Worm (Caenorhabditis elegans) whole organism, L4 larva: Measurements from ENCODE around the gene sec-6.
"Not testable (repeated sequence)": the region's sequence is repeated elsewhere in the genome, so short reads cannot be mapped to it uniquely, and the experiment has no call there.

Source experiments
- D1046.2 ChIP-seq: fragments of 200-800 bp; sonication (Bioruptor generic); IDR thresholded peaks from 2 replicates; pipeline ENCODE4 v1.3.6; 2022; ENCODE audit warnings: missing genetic modification characterization, missing compliant biosample characterization
- T20F7.1 ChIP-seq: fragments of 200-800 bp; sonication (Bioruptor generic); optimal IDR thresholded peaks from 2 replicates; lab custom pipeline; 2018; ENCODE audit warnings: mild to moderate bottlenecking, missing genetic modification characterization, missing compliant biosample characterization
- T26A8.4 ChIP-seq: fragments of 200-800 bp; sonication (Bioruptor generic); IDR thresholded peaks from 2 replicates; pipeline ENCODE4 v1.3.6; 2022; ENCODE audit warnings: missing genetic modification characterization, missing compliant biosample characterization
- Y48G9A.11 ChIP-seq: fragments of 200-800 bp; sonication (Bioruptor generic); IDR thresholded peaks from 2 replicates; pipeline ENCODE4 v1.3.6; 2022; ENCODE audit warnings: missing genetic modification reagents, missing genetic modification characterization, missing compliant biosample characterization
- ZK337.2 ChIP-seq: fragments of 200-800 bp; sonication (Bioruptor generic); IDR thresholded peaks from 2 replicates; pipeline ENCODE4 v1.3.6; 2022; ENCODE audit warnings: missing genetic modification reagents, missing genetic modification characterization, missing compliant biosample characterization
- aha-1 ChIP-seq: fragments of 150-350 bp; peaks from one replicate; lab custom pipeline; 2014; ENCODE audit warnings: missing biosample characterization, missing genetic modification characterization
- arid-1 ChIP-seq: fragments of 200-800 bp; sonication (Bioruptor generic); conservative IDR thresholded peaks from 2 replicates; pipeline ENCODE4 v1.3.6; 2022; ENCODE audit warnings: missing genetic modification reagents, missing genetic modification characterization, missing compliant biosample characterization
- ceh-20 ChIP-seq: fragments of 200-800 bp; sonication (Bioruptor generic); IDR thresholded peaks from 2 replicates; pipeline ENCODE4 v1.3.6; 2022; ENCODE audit warnings: missing genetic modification reagents, missing genetic modification characterization, missing compliant biosample characterization
- ceh-44 ChIP-seq: fragments of 200-800 bp; sonication (Bioruptor generic); IDR thresholded peaks from 2 replicates; pipeline ENCODE4 v1.3.6; 2022; ENCODE audit warnings: missing genetic modification reagents, missing genetic modification characterization, missing compliant biosample characterization
- ctbp-1 ChIP-seq: fragments of 200-800 bp; sonication (Bioruptor generic); IDR thresholded peaks from 2 replicates; pipeline ENCODE4 v1.3.6; 2022; ENCODE audit warnings: missing genetic modification reagents, missing genetic modification characterization, missing compliant biosample characterization
- daf-16 ChIP-seq, 3 experiments: sonication (generic microtip); optimal IDR thresholded peaks; 2 replicates each; lab custom pipeline; 2016 to 2017; ENCODE audit warnings: missing genetic modification characterization in 3 of 3, missing genetic modification reagents in 3 of 3, mild to moderate bottlenecking in 2 of 3, missing compliant biosample characterization in 2 of 3, missing biosample characterization in 1 of 3, moderate library complexity in 1 of 3
- daf-19 ChIP-seq: fragments of 200-800 bp; sonication (Bioruptor generic); conservative IDR thresholded peaks from 2 replicates; pipeline ENCODE4 v1.3.6; 2022; ENCODE audit warnings: missing genetic modification characterization, missing compliant biosample characterization
- dmd-9 ChIP-seq: fragments of 200-800 bp; sonication (Bioruptor generic); IDR thresholded peaks from 2 replicates; pipeline ENCODE4 v1.3.6; 2022; ENCODE audit warnings: missing genetic modification reagents, missing genetic modification characterization, missing compliant biosample characterization
- dpl-1 ChIP-seq: fragments of 150-350 bp; optimal IDR thresholded peaks from 2 replicates; lab custom pipeline; 2014; ENCODE audit warnings: missing biosample characterization, missing genetic modification reagents, missing genetic modification characterization
- duxl-1 ChIP-seq: sonication (generic microtip); optimal IDR thresholded peaks from 2 replicates; lab custom pipeline; 2016; ENCODE audit warnings: mild to moderate bottlenecking, missing genetic modification characterization, moderate library complexity, missing compliant biosample characterization; ENCODE audit not compliant: poor library complexity
- egl-43 ChIP-seq: fragments of 200-800 bp; sonication (Bioruptor generic); IDR thresholded peaks from 2 replicates; pipeline ENCODE4 v1.3.6; 2022; ENCODE audit warnings: missing genetic modification reagents, missing genetic modification characterization, missing compliant biosample characterization
- hif-1 ChIP-seq, 2 experiments: sonication (generic microtip); optimal IDR thresholded peaks; 2 replicates each; lab custom pipeline; 2016 to 2017; ENCODE audit warnings: missing compliant biosample characterization in 2 of 2, missing genetic modification characterization in 2 of 2, missing genetic modification reagents in 2 of 2, missing genotype in 2 of 2, mild to moderate bottlenecking in 1 of 2
- hlh-11 ChIP-seq: fragments of 200-800 bp; sonication (Bioruptor generic); optimal IDR thresholded peaks from 2 replicates; lab custom pipeline; 2018; ENCODE audit warnings: mild to moderate bottlenecking, missing genetic modification characterization, missing compliant biosample characterization
- hlh-30 ChIP-seq: sonication (generic microtip); optimal IDR thresholded peaks from 2 replicates; lab custom pipeline; 2017; ENCODE audit warnings: antibody characterized with exemption, mild to moderate bottlenecking, missing genetic modification characterization, missing compliant biosample characterization; ENCODE audit not compliant: insufficient read depth
- hmg-1.1 ChIP-seq: fragments of 200-800 bp; sonication (Bioruptor generic); IDR thresholded peaks from 2 replicates; pipeline ENCODE4 v1.3.6; 2022; ENCODE audit warnings: missing genetic modification reagents, missing genetic modification characterization, missing compliant biosample characterization
- lim-7 ChIP-seq: fragments of 200-800 bp; sonication (Bioruptor generic); IDR thresholded peaks from 2 replicates; pipeline ENCODE4 v1.3.6; 2022; ENCODE audit warnings: missing genetic modification characterization, missing compliant biosample characterization
- lin-1 ChIP-seq: fragments of 200-800 bp; sonication (Bioruptor generic); IDR thresholded peaks from 2 replicates; pipeline ENCODE4 v1.3.6; 2022; ENCODE audit warnings: missing genetic modification reagents, missing genetic modification characterization, missing compliant biosample characterization
- lin-29 ChIP-seq: fragments of 200-800 bp; sonication (Bioruptor generic); IDR thresholded peaks from 2 replicates; pipeline ENCODE4 v1.3.6; 2022; ENCODE audit warnings: missing genetic modification reagents, missing genetic modification characterization, missing compliant biosample characterization
- lin-38 ChIP-seq: fragments of 200-800 bp; sonication (Bioruptor generic); IDR thresholded peaks from 2 replicates; pipeline ENCODE4 v1.3.6; 2022; ENCODE audit warnings: missing genetic modification reagents, missing genetic modification characterization, missing compliant biosample characterization
- lsy-2 ChIP-seq, 2 experiments: fragments of 150-350 bp in 1 of 2; sonication (generic microtip) in 1 of 2; optimal IDR thresholded peaks; 2 replicates each; lab custom pipeline; 2014 to 2017; ENCODE audit warnings: missing biosample characterization in 2 of 2, missing genetic modification characterization in 2 of 2
- madf-5 ChIP-seq, 2 experiments: fragments of 200-800 bp; sonication (Bioruptor generic); IDR thresholded peaks; 2 replicates each; pipeline ENCODE4 v1.3.6; 2022; ENCODE audit warnings: missing compliant biosample characterization in 2 of 2, missing genetic modification characterization in 2 of 2
- madf-9 ChIP-seq: fragments of 200-800 bp; sonication (Bioruptor generic); conservative IDR thresholded peaks from 2 replicates; pipeline ENCODE4 v1.3.6; 2022; ENCODE audit warnings: missing genetic modification reagents, missing genetic modification characterization, missing compliant biosample characterization
- mdt-29 ChIP-seq: fragments of 200-800 bp; sonication (Bioruptor generic); IDR thresholded peaks from 2 replicates; pipeline ENCODE4 v1.3.6; 2022; ENCODE audit warnings: missing genetic modification reagents, missing genetic modification characterization, missing compliant biosample characterization
- mes-2 ChIP-seq: sonication (generic microtip); optimal IDR thresholded peaks from 2 replicates; lab custom pipeline; 2016; ENCODE audit warnings: missing genotype, mild to moderate bottlenecking, missing genetic modification characterization, missing compliant biosample characterization; ENCODE audit not compliant: poor library complexity, severe bottlenecking
- nhr-102 ChIP-seq: sonication (generic microtip); optimal IDR thresholded peaks from 2 replicates; lab custom pipeline; 2016; ENCODE audit warnings: mild to moderate bottlenecking, missing genetic modification characterization, moderate library complexity, missing compliant biosample characterization
- nhr-41 ChIP-seq: fragments of 200-800 bp; sonication (Bioruptor generic); IDR thresholded peaks from 2 replicates; pipeline ENCODE4 v1.3.6; 2022; ENCODE audit warnings: missing genetic modification reagents, missing genetic modification characterization, missing compliant biosample characterization
- nhr-42 ChIP-seq: fragments of 200-800 bp; sonication (Bioruptor generic); IDR thresholded peaks from 2 replicates; pipeline ENCODE4 v1.3.6; 2022; ENCODE audit warnings: missing genetic modification characterization, missing compliant biosample characterization
- nhr-6 ChIP-seq: fragments of 150-350 bp; optimal IDR thresholded peaks from 2 replicates; lab custom pipeline; 2014; ENCODE audit warnings: missing biosample characterization, missing genetic modification characterization
- nhr-77 ChIP-seq: fragments of 150-350 bp; optimal IDR thresholded peaks from 2 replicates; lab custom pipeline; 2014; ENCODE audit warnings: missing biosample characterization, missing genetic modification characterization
- pha-4 ChIP-seq, 2 experiments: fragments of 150-350 bp in 1 of 2; fragments of 200-800 bp in 1 of 2; sonication (Bioruptor generic) in 1 of 2; IDR thresholded peaks in 1 of 2; optimal IDR thresholded peaks in 1 of 2; 2 replicates each; pipeline versions ENCODE4 v1.3.6 to Lab custom; 2014 to 2022; ENCODE audit warnings: missing genetic modification characterization in 2 of 2, missing genetic modification reagents in 2 of 2, missing biosample characterization in 1 of 2, missing compliant biosample characterization in 1 of 2
- php-3 ChIP-seq: fragments of 200-800 bp; sonication (Bioruptor generic); IDR thresholded peaks from 2 replicates; pipeline ENCODE4 v1.3.6; 2022; ENCODE audit warnings: missing genetic modification reagents, missing genetic modification characterization, missing compliant biosample characterization
- rbr-2 ChIP-seq: sonication (generic microtip); optimal IDR thresholded peaks from 2 replicates; lab custom pipeline; 2016; ENCODE audit warnings: missing genotype, missing genetic modification characterization, missing compliant biosample characterization
- saeg-2 ChIP-seq: fragments of 200-800 bp; sonication (Bioruptor generic); IDR thresholded peaks from 2 replicates; pipeline ENCODE4 v1.3.6; 2022; ENCODE audit warnings: missing genetic modification reagents, missing genetic modification characterization, missing compliant biosample characterization
- set-16 ChIP-seq: fragments of 200-800 bp; sonication (Bioruptor generic); IDR thresholded peaks from 2 replicates; pipeline ENCODE4 v1.3.6; 2022; ENCODE audit warnings: missing genetic modification reagents, missing genetic modification characterization, missing compliant biosample characterization
- snpc-1.2 ChIP-seq: fragments of 200-800 bp; sonication (Bioruptor generic); IDR thresholded peaks from 2 replicates; pipeline ENCODE4 v1.3.6; 2022; ENCODE audit warnings: missing genetic modification reagents, missing genetic modification characterization, missing compliant biosample characterization
- tra-1 ChIP-seq: fragments of 200-800 bp; sonication (Bioruptor generic); IDR thresholded peaks from 2 replicates; pipeline ENCODE4 v1.3.6; 2022; ENCODE audit warnings: missing genetic modification reagents, missing genetic modification characterization, missing compliant biosample characterization
- unc-130 ChIP-seq: sonication (generic microtip); optimal IDR thresholded peaks from 2 replicates; lab custom pipeline; 2016; ENCODE audit warnings: missing genetic modification reagents, missing genetic modification characterization, missing compliant biosample characterization
- vab-7 ChIP-seq: fragments of 200-800 bp; sonication (Bioruptor generic); IDR thresholded peaks from 2 replicates; pipeline ENCODE4 v1.3.6; 2022; ENCODE audit warnings: missing genetic modification reagents, missing genetic modification characterization, missing compliant biosample characterization

Gene sec-6

ce11 chrII:5342412-5342811 lies 16.9 kb upstream of the sec-6 start (continued):
- TF ChIP-seq aha-1 (tag; lab: Kevin White, UChicago) = peak; percentile 62

- no peak for TF ChIP-seq madf-5 (GFP tag; IDR thresholded peaks at IDR 0.05; lab: Robert Waterston, UW)
Measured at ce11 chrII:5344775-5345174, 14.6 kb upstream of the sec-6 start, which contains the start of gene F09E5.14. Gene F09E5.14 (minus strand): TSS chrII:5344875.

ce11 chrII:5346350-5346749 lies 13.0 kb upstream of the sec-6 start:
- peak; percentile 8 for TF ChIP-seq hlh-30 (tag; lab: Kevin White, UChicago)
- TF ChIP-seq D1046.2 (GFP tag; lab: Robert Waterston, UW) = peak; percentile 83; the same call in 1 of the 2 replicates
- TF ChIP-seq T20F7.1 (GFP tag; lab: Kevin White, UChicago) = peak; percentile 25
- peak; percentile 86 for TF ChIP-seq Y48G9A.11 (GFP tag; lab: Robert Waterston, UW)
- peak; percentile 39 for TF ChIP-seq hlh-11 (tag; lab: Kevin White, UChicago)
- peak; percentile 95 for TF ChIP-seq ctbp-1 (GFP tag; lab: Robert Waterston, UW)
- peak; percentile 94 for TF ChIP-seq hmg-1.1
- TF ChIP-seq egl-43 (GFP tag; lab: Robert Waterston, UW) = peak; percentile 91
- TF ChIP-seq dpl-1 (GFP tag; lab: Kevin White, UChicago) = peak; percentile 78
- TF ChIP-seq rbr-2 = peak; percentile 21
- peak; percentile 97 for TF ChIP-seq T26A8.4 (GFP tag; lab: Robert Waterston, UW)
- TF ChIP-seq madf-5 (GFP tag; IDR thresholded peaks at IDR 0.05; lab: Robert Waterston, UW) = peak in 1 of 2 experiments; percentile 86; a peak in 2 of 4 replicates
- peak; percentile 21; the same call in 1 of the 2 replicates for TF ChIP-seq ZK337.2 (GFP tag; lab: Robert Waterston, UW)
- peak; percentile 43 for TF ChIP-seq duxl-1 (tag; lab: Kevin White, UChicago)
- peak; percentile 72 for TF ChIP-seq madf-9 (GFP tag; lab: Robert Waterston, UW)
- peak; percentile 56; the same call in 1 of the 2 replicates for TF ChIP-seq nhr-41 (GFP tag; lab: Robert Waterston, UW)
- not testable (repeated sequence) for TF ChIP-seq daf-16 (GFP tag; optimal IDR thresholded peaks at IDR 0.05; lab: Kevin White, UChicago); pha-4 (tag; optimal IDR thresholded peaks at IDR 0.05; lab: Kevin White, UChicago)
- TF ChIP-seq daf-16 (tag; optimal IDR thresholded peaks at IDR 0.05; lab: Kevin White, UChicago) = peak; percentile 6
- peak; percentile 63 for TF ChIP-seq aha-1 (tag; lab: Kevin White, UChicago)
- TF ChIP-seq pha-4 (GFP tag; IDR thresholded peaks at IDR 0.05; lab: Robert Waterston, UW) = peak; percentile 93
- peak; percentile 41 for TF ChIP-seq nhr-6 (tag; lab: Kevin White, UChicago)
- TF ChIP-seq nhr-42 (GFP tag; lab: Robert Waterston, UW) = peak; percentile 92
- TF ChIP-seq ceh-44 (GFP tag; lab: Robert Waterston, UW) = peak; percentile 84
- TF ChIP-seq mdt-29 (GFP tag; lab: Robert Waterston, UW) = peak; percentile 67; the same call in 1 of the 2 replicates
- peak; percentile 15 for TF ChIP-seq unc-130 (GFP tag; lab: Kevin White, UChicago)
- peak; percentile 59 for TF ChIP-seq lim-7
- TF ChIP-seq lin-38 (GFP tag; lab: Robert Waterston, UW) = peak; percentile 99
- TF ChIP-seq ceh-20 (GFP tag; lab: Robert Waterston, UW) = peak; percentile 93
- peak in 1 of 2 experiments; percentile 12 for TF ChIP-seq hif-1 (tag; optimal IDR thresholded peaks at IDR 0.05; lab: Kevin White, UChicago)
- TF ChIP-seq vab-7 (GFP tag; lab: Robert Waterston, UW) = peak; percentile 90
- peak; percentile 40 for TF ChIP-seq nhr-102
- TF ChIP-seq lin-1 = peak; percentile 88
- TF ChIP-seq lsy-2 (tag; optimal IDR thresholded peaks at IDR 0.05; lab: Kevin White, UChicago) = peak; percentile 26 to 73
- peak; percentile 85 for TF ChIP-seq mes-2 (tag; lab: Kevin White, UChicago)
- TF ChIP-seq arid-1 (GFP tag; lab: Robert Waterston, UW) = peak; percentile 84
- TF ChIP-seq php-3 = peak; percentile 92
- TF ChIP-seq lin-29 (GFP tag; lab: Robert Waterston, UW) = peak; percentile 83
- peak; percentile 85; the same call in 1 of the 2 replicates for TF ChIP-seq dmd-9 (GFP tag; lab: Robert Waterston, UW)
- TF ChIP-seq daf-19 (GFP tag; lab: Robert Waterston, UW) = peak; percentile 46; the same call in 1 of the 2 replicates
- TF ChIP-seq saeg-2 (GFP tag; lab: Robert Waterston, UW) = peak; percentile 90
- TF ChIP-seq tra-1 (GFP tag; lab: Robert Waterston, UW) = peak; percentile 88
- peak; percentile 27 for TF ChIP-seq nhr-77
- peak; percentile 65; the same call in 1 of the 2 replicates for TF ChIP-seq set-16
- TF ChIP-seq snpc-1.2 = peak; percentile 85
